Worm (Caenorhabditis elegans) whole organism, L4/young adult: Measurements from ENCODE around the gene cnnm-3.

Experiments used
- W03F9.2 ChIP-seq: fragments of 150-350 bp; optimal IDR thresholded peaks from 2 replicates; lab custom pipeline; 2014; ENCODE audit warnings: missing biosample characterization, missing genetic modification characterization
- dao-5 ChIP-seq: sonication (generic microtip); optimal IDR thresholded peaks from 2 replicates; lab custom pipeline; 2016; ENCODE audit warnings: missing genotype, missing genetic modification characterization, moderate library complexity, missing compliant biosample characterization

- TF ChIP-seq dao-5 (tag; lab: Kevin White, UChicago) (no peak), W03F9.2 (tag; lab: Kevin White, UChicago) (no peak)
Measured at ce11 chrX:3067052-3067451, 21.4 kb upstream of the cnnm-3 start.
